Fruit fly (Drosophila melanogaster): ENCODE data around the gene tey.

Gene tey

DNA sequence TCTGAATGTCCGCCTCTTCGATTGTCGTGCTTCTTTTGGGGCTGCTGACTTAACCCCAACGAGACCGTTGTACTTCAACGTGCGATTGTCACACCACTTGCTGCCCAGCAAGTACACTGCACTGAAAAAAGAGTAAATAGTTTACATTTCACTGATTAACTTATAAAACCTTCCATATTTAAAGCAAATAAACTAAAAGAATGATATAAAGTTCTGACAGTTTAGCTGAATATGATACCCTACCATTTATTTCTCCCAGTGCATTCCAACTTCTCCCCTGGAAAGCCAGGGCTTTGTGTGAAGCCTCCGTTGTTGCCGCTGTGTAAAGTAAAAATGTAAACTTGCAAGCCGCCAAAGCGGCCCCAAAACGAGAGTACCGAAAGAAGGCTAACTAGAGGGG lies 10.4 kb upstream of the tey start (continued):
- peak; percentile 18 for TF ChIP-seq Abd-B (GFP tag; optimal IDR thresholded peaks at IDR 0.05)
- no peak for TF ChIP-seq CG14667 (GFP tag; IDR thresholded peaks at IDR 0.05)
- TF ChIP-seq da (GFP tag; optimal IDR thresholded peaks at IDR 0.05), result no peak
- peak; percentile 22 for TF ChIP-seq Chrac-16 (GFP tag; optimal IDR thresholded peaks at IDR 0.05)
- TF ChIP-seq yki (optimal IDR thresholded peaks at IDR 0.05), result no peak
- TF ChIP-seq CG2889 (GFP tag; IDR thresholded peaks at IDR 0.05), result no peak
- no peak for TF ChIP-seq CG17912 (GFP tag; optimal IDR thresholded peaks at IDR 0.05)
- peak; percentile 46; the same call in 1 of the 3 replicates for TF ChIP-seq ase (GFP tag; IDR thresholded peaks at IDR 0.05)
- TF ChIP-seq CG18619 (GFP tag; optimal IDR thresholded peaks at IDR 0.05), result no peak
- TF ChIP-seq CG1603 (tag; optimal IDR thresholded peaks at IDR 0.05), result peak; percentile 58
- no peak for TF ChIP-seq Max (GFP tag; optimal IDR thresholded peaks at IDR 0.05)
- TF ChIP-seq CG12236 (GFP tag; optimal IDR thresholded peaks at IDR 0.05), result no peak
- no peak for TF ChIP-seq Hmr (GFP tag; optimal IDR thresholded peaks at IDR 0.05)
- no peak for TF ChIP-seq Deaf1 (tag; optimal IDR thresholded peaks at IDR 0.05)
- TF ChIP-seq pan (optimal IDR thresholded peaks at IDR 0.05), result no peak
- TF ChIP-seq pan (GFP tag; optimal IDR thresholded peaks at IDR 0.05 in 1 of 2, IDR thresholded peaks at IDR 0.05 in 1 of 2), result peak in 1 of 2 experiments; percentile 23
- TF ChIP-seq esg (GFP tag; conservative IDR thresholded peaks at IDR 0.05), result no peak; the same call in 1 of the 2 replicates
- TF ChIP-seq tll (GFP tag; optimal IDR thresholded peaks at IDR 0.05), result no peak
- TF ChIP-seq phol (tag; optimal IDR thresholded peaks at IDR 0.05), result peak; percentile 56
- TF ChIP-seq pb (GFP tag; optimal IDR thresholded peaks at IDR 0.05), result no peak
- no peak for TF ChIP-seq toy (GFP tag; IDR thresholded peaks at IDR 0.05)
- no peak for TF ChIP-seq oc (tag; optimal IDR thresholded peaks at IDR 0.05)
- peak; percentile 38; the same call in 1 of the 3 replicates for TF ChIP-seq CG17361 (GFP tag; IDR thresholded peaks at IDR 0.05)
- no peak for TF ChIP-seq CG30020 (tag; optimal IDR thresholded peaks at IDR 0.05)
- peak; percentile 7 for TF ChIP-seq Six4 (GFP tag; optimal IDR thresholded peaks at IDR 0.05)
- TF ChIP-seq CG7987 (GFP tag; optimal IDR thresholded peaks at IDR 0.05), result no peak
- no peak for TF ChIP-seq tgo (GFP tag; IDR thresholded peaks at IDR 0.05)
- 0 out of 3 replicates have a peak, but pooled peaks have one; percentile 29 for TF ChIP-seq CG3726 (GFP tag; IDR thresholded peaks at IDR 0.05)
- TF ChIP-seq Pdp1 (GFP tag; optimal IDR thresholded peaks at IDR 0.05), result peak in 1 of 2 experiments; percentile 13
- TF ChIP-seq lilli (GFP tag; optimal IDR thresholded peaks at IDR 0.05), result no peak
- no peak for TF ChIP-seq Lhr (GFP tag; optimal IDR thresholded peaks at IDR 0.05)
- no peak for TF ChIP-seq Nf-YB (GFP tag; optimal IDR thresholded peaks at IDR 0.05)
- 0 out of 3 replicates have a peak, but pooled peaks have one; percentile 58 for TF ChIP-seq ci (GFP tag; IDR thresholded peaks at IDR 0.05)
- TF ChIP-seq CG32767 (GFP tag; IDR thresholded peaks at IDR 0.05), result no peak
- no peak for TF ChIP-seq HLH4C (GFP tag; IDR thresholded peaks at IDR 0.05; ENCODE audit: partially characterized antibody)
- TF ChIP-seq exex (tag; optimal IDR thresholded peaks at IDR 0.05), result no peak
- peak; percentile 21 for TF ChIP-seq CG2202 (tag; optimal IDR thresholded peaks at IDR 0.05)
- TF ChIP-seq peb (GFP tag; IDR thresholded peaks at IDR 0.05), result no peak
- no peak for TF ChIP-seq CG3281 (GFP tag; optimal IDR thresholded peaks at IDR 0.05)
- peak; percentile 4 for TF ChIP-seq zen (tag; optimal IDR thresholded peaks at IDR 0.05)
- no peak for TF ChIP-seq cg (GFP tag; optimal IDR thresholded peaks at IDR 0.05)
- no peak for TF ChIP-seq CG16779 (GFP tag; IDR thresholded peaks at IDR 0.05)
- TF ChIP-seq CG10274 (GFP tag; optimal IDR thresholded peaks at IDR 0.05), result no peak
- TF ChIP-seq crp (GFP tag; optimal IDR thresholded peaks at IDR 0.05), result no peak
- TF ChIP-seq CG16813 (GFP tag; IDR thresholded peaks at IDR 0.05; ENCODE audit: partially characterized antibody), result no peak
- TF ChIP-seq sr (GFP tag; IDR thresholded peaks at IDR 0.05), result no peak
- no peak for TF ChIP-seq CG8290 (GFP tag; optimal IDR thresholded peaks at IDR 0.05)
- no peak for TF ChIP-seq CG8290 (tag; optimal IDR thresholded peaks at IDR 0.05)
- peak; percentile 54 for TF ChIP-seq stc (GFP tag; IDR thresholded peaks at IDR 0.05)
- TF ChIP-seq Xbp1 (GFP tag; optimal IDR thresholded peaks at IDR 0.05), result peak; percentile 40
- TF ChIP-seq CG2875 (GFP tag; optimal IDR thresholded peaks at IDR 0.05), result no peak
